Worm (Caenorhabditis elegans) whole organism, L4 larva: Measurements from ENCODE around the gene C08F8.3.
A peak's percentile ranks its signal among the peaks of the same experiment; 100 is the strongest.
"Not testable (repeated sequence)": the region's sequence is repeated elsewhere in the genome, so short reads cannot be mapped to it uniquely, and the experiment has no call there.

Experiments
- D1046.2 ChIP-seq: fragments of 200-800 bp; sonication (Bioruptor generic); IDR thresholded peaks from 2 replicates; pipeline ENCODE4 v1.3.6; 2022; ENCODE audit warnings: missing genetic modification characterization, missing compliant biosample characterization
- F10B5.3 ChIP-seq: sonication (generic microtip); optimal IDR thresholded peaks from 2 replicates; lab custom pipeline; 2016; ENCODE audit warnings: mild to moderate bottlenecking, missing genetic modification characterization, missing compliant biosample characterization
- F26F4.8 ChIP-seq: fragments of 200-800 bp; sonication (Bioruptor generic); conservative IDR thresholded peaks from 2 replicates; pipeline ENCODE4 v1.3.6; 2022; ENCODE audit warnings: missing genetic modification characterization, missing compliant biosample characterization
- F37D6.2 ChIP-seq: sonication (generic microtip); optimal IDR thresholded peaks from 2 replicates; lab custom pipeline; 2016; ENCODE audit warnings: mild to moderate bottlenecking, missing genetic modification characterization, missing compliant biosample characterization
- F49E8.2 ChIP-seq: sonication (generic microtip); optimal IDR thresholded peaks from 2 replicates; lab custom pipeline; 2016; ENCODE audit warnings: missing compliant biosample characterization, mild to moderate bottlenecking, missing genetic modification characterization, borderline replicate concordance
- ZK337.2 ChIP-seq: fragments of 200-800 bp; sonication (Bioruptor generic); IDR thresholded peaks from 2 replicates; pipeline ENCODE4 v1.3.6; 2022; ENCODE audit warnings: missing genetic modification reagents, missing genetic modification characterization, missing compliant biosample characterization
- ZK546.5 ChIP-seq, 2 experiments: sonication (generic microtip); optimal IDR thresholded peaks; 2 replicates each; lab custom pipeline; 2017; ENCODE audit warnings: missing biosample characterization in 2 of 2, missing genetic modification characterization in 2 of 2
- aly-2 ChIP-seq: sonication (generic microtip); optimal IDR thresholded peaks from 2 replicates; lab custom pipeline; 2018; ENCODE audit warnings: missing biosample characterization, missing genetic modification characterization
- ama-1 ChIP-seq: fragments of 150-350 bp; optimal IDR thresholded peaks from 2 replicates; lab custom pipeline; 2014; ENCODE audit warnings: inconsistent platforms, mixed read lengths
- ceh-62 ChIP-seq: sonication (generic microtip); optimal IDR thresholded peaks from 2 replicates; lab custom pipeline; 2017; ENCODE audit warnings: missing biosample characterization, missing genetic modification characterization
- ceh-82 ChIP-seq: sonication (generic microtip); optimal IDR thresholded peaks from 2 replicates; lab custom pipeline; 2017; ENCODE audit warnings: missing biosample characterization, missing genetic modification characterization
- ces-1 ChIP-seq: fragments of 150-350 bp; sonication (generic microtip); optimal IDR thresholded peaks from 4 replicates; lab custom pipeline; 2014; ENCODE audit warnings: missing biosample characterization, missing genetic modification reagents, missing genetic modification characterization
- ctbp-1 ChIP-seq: fragments of 200-800 bp; sonication (Bioruptor generic); IDR thresholded peaks from 2 replicates; pipeline ENCODE4 v1.3.6; 2022; ENCODE audit warnings: missing genetic modification reagents, missing genetic modification characterization, missing compliant biosample characterization
- daf-16 ChIP-seq, 3 experiments: sonication (generic microtip); optimal IDR thresholded peaks; 2 replicates each; lab custom pipeline; 2016 to 2017; ENCODE audit warnings: missing genetic modification characterization in 3 of 3, missing genetic modification reagents in 3 of 3, mild to moderate bottlenecking in 2 of 3, missing compliant biosample characterization in 2 of 3, missing biosample characterization in 1 of 3, moderate library complexity in 1 of 3
- daf-19 ChIP-seq: fragments of 200-800 bp; sonication (Bioruptor generic); conservative IDR thresholded peaks from 2 replicates; pipeline ENCODE4 v1.3.6; 2022; ENCODE audit warnings: missing genetic modification characterization, missing compliant biosample characterization
- dmd-6 ChIP-seq: fragments of 200-800 bp; sonication (Bioruptor generic); IDR thresholded peaks from 2 replicates; pipeline ENCODE4 v1.3.6; 2022; ENCODE audit warnings: missing genetic modification reagents, missing genetic modification characterization, missing compliant biosample characterization
- dmd-8 ChIP-seq: fragments of 200-800 bp; sonication (Bioruptor generic); IDR thresholded peaks from 2 replicates; pipeline ENCODE4 v1.3.6; 2022; ENCODE audit warnings: missing genetic modification characterization, missing compliant biosample characterization
- dmd-9 ChIP-seq: fragments of 200-800 bp; sonication (Bioruptor generic); IDR thresholded peaks from 2 replicates; pipeline ENCODE4 v1.3.6; 2022; ENCODE audit warnings: missing genetic modification reagents, missing genetic modification characterization, missing compliant biosample characterization
- duxl-1 ChIP-seq: sonication (generic microtip); optimal IDR thresholded peaks from 2 replicates; lab custom pipeline; 2016; ENCODE audit warnings: mild to moderate bottlenecking, missing genetic modification characterization, moderate library complexity, missing compliant biosample characterization; ENCODE audit not compliant: poor library complexity
- egl-27 ChIP-seq: sonication (generic microtip); optimal IDR thresholded peaks from 3 replicates; lab custom pipeline; 2017; ENCODE audit warnings: missing biosample characterization, missing genetic modification reagents, missing genetic modification characterization
- egl-43 ChIP-seq: fragments of 200-800 bp; sonication (Bioruptor generic); IDR thresholded peaks from 2 replicates; pipeline ENCODE4 v1.3.6; 2022; ENCODE audit warnings: missing genetic modification reagents, missing genetic modification characterization, missing compliant biosample characterization
- fos-1 ChIP-seq: fragments of 150-350 bp; optimal IDR thresholded peaks from 2 replicates; lab custom pipeline; 2014; ENCODE audit warnings: missing biosample characterization, missing genetic modification characterization
- gei-8 ChIP-seq: fragments of 200-800 bp; sonication (Bioruptor generic); optimal IDR thresholded peaks from 2 replicates; lab custom pipeline; 2018; ENCODE audit warnings: mild to moderate bottlenecking, missing genetic modification characterization, missing compliant biosample characterization
- hmg-1.1 ChIP-seq: fragments of 200-800 bp; sonication (Bioruptor generic); IDR thresholded peaks from 2 replicates; pipeline ENCODE4 v1.3.6; 2022; ENCODE audit warnings: missing genetic modification reagents, missing genetic modification characterization, missing compliant biosample characterization
- jun-1 ChIP-seq: fragments of 150-350 bp; optimal IDR thresholded peaks from 2 replicates; lab custom pipeline; 2014; ENCODE audit warnings: missing biosample characterization, missing genetic modification reagents, missing genetic modification characterization
- lim-7 ChIP-seq: fragments of 200-800 bp; sonication (Bioruptor generic); IDR thresholded peaks from 2 replicates; pipeline ENCODE4 v1.3.6; 2022; ENCODE audit warnings: missing genetic modification characterization, missing compliant biosample characterization
- lin-1 ChIP-seq: fragments of 200-800 bp; sonication (Bioruptor generic); IDR thresholded peaks from 2 replicates; pipeline ENCODE4 v1.3.6; 2022; ENCODE audit warnings: missing genetic modification reagents, missing genetic modification characterization, missing compliant biosample characterization
- lin-13 ChIP-seq: fragments of 150-350 bp; optimal IDR thresholded peaks from 2 replicates; lab custom pipeline; 2014; ENCODE audit warnings: missing biosample characterization, missing genetic modification reagents, missing genetic modification characterization
- lin-29 ChIP-seq: fragments of 200-800 bp; sonication (Bioruptor generic); IDR thresholded peaks from 2 replicates; pipeline ENCODE4 v1.3.6; 2022; ENCODE audit warnings: missing genetic modification reagents, missing genetic modification characterization, missing compliant biosample characterization
- lin-38 ChIP-seq: fragments of 200-800 bp; sonication (Bioruptor generic); IDR thresholded peaks from 2 replicates; pipeline ENCODE4 v1.3.6; 2022; ENCODE audit warnings: missing genetic modification reagents, missing genetic modification characterization, missing compliant biosample characterization
- madf-9 ChIP-seq: fragments of 200-800 bp; sonication (Bioruptor generic); conservative IDR thresholded peaks from 2 replicates; pipeline ENCODE4 v1.3.6; 2022; ENCODE audit warnings: missing genetic modification reagents, missing genetic modification characterization, missing compliant biosample characterization
- mdl-1 ChIP-seq, 2 experiments: fragments of 150-350 bp in 1 of 2; sonication (generic microtip) in 1 of 2; optimal IDR thresholded peaks; 2 replicates each; lab custom pipeline; 2014 to 2017; ENCODE audit warnings: missing biosample characterization in 2 of 2, missing genetic modification characterization in 2 of 2
- mep-1 ChIP-seq: fragments of 150-350 bp; sonication (generic microtip); optimal IDR thresholded peaks from 3 replicates; lab custom pipeline; 2014; ENCODE audit warnings: missing biosample characterization, missing genetic modification characterization
- nhr-10 ChIP-seq: fragments of 150-350 bp; optimal IDR thresholded peaks from 2 replicates; lab custom pipeline; 2014; ENCODE audit warnings: missing biosample characterization, missing genetic modification characterization
- nhr-102 ChIP-seq: sonication (generic microtip); optimal IDR thresholded peaks from 2 replicates; lab custom pipeline; 2016; ENCODE audit warnings: mild to moderate bottlenecking, missing genetic modification characterization, moderate library complexity, missing compliant biosample characterization
- nhr-28 ChIP-seq: fragments of 150-350 bp; optimal IDR thresholded peaks from 2 replicates; lab custom pipeline; 2014; ENCODE audit warnings: missing biosample characterization, missing genetic modification characterization
- nhr-76 ChIP-seq: fragments of 150-350 bp; optimal IDR thresholded peaks from 2 replicates; lab custom pipeline; 2014; ENCODE audit warnings: missing biosample characterization, missing genetic modification characterization
- pha-4 ChIP-seq, 2 experiments: fragments of 150-350 bp in 1 of 2; fragments of 200-800 bp in 1 of 2; sonication (Bioruptor generic) in 1 of 2; IDR thresholded peaks in 1 of 2; optimal IDR thresholded peaks in 1 of 2; 2 replicates each; pipeline versions ENCODE4 v1.3.6 to Lab custom; 2014 to 2022; ENCODE audit warnings: missing genetic modification characterization in 2 of 2, missing genetic modification reagents in 2 of 2, missing biosample characterization in 1 of 2, missing compliant biosample characterization in 1 of 2
- pqm-1 ChIP-seq: sonication (generic microtip); optimal IDR thresholded peaks from 2 replicates; lab custom pipeline; 2017; ENCODE audit warnings: missing biosample characterization, missing genetic modification characterization
- saeg-2 ChIP-seq: fragments of 200-800 bp; sonication (Bioruptor generic); IDR thresholded peaks from 2 replicates; pipeline ENCODE4 v1.3.6; 2022; ENCODE audit warnings: missing genetic modification reagents, missing genetic modification characterization, missing compliant biosample characterization
- sdz-12 ChIP-seq: fragments of 200-800 bp; sonication (Bioruptor generic); optimal IDR thresholded peaks from 2 replicates; lab custom pipeline; 2018; ENCODE audit warnings: mild to moderate bottlenecking, missing genetic modification characterization, missing compliant biosample characterization
- snpc-1.2 ChIP-seq: fragments of 200-800 bp; sonication (Bioruptor generic); IDR thresholded peaks from 2 replicates; pipeline ENCODE4 v1.3.6; 2022; ENCODE audit warnings: missing genetic modification reagents, missing genetic modification characterization, missing compliant biosample characterization
- tra-1 ChIP-seq: fragments of 200-800 bp; sonication (Bioruptor generic); IDR thresholded peaks from 2 replicates; pipeline ENCODE4 v1.3.6; 2022; ENCODE audit warnings: missing genetic modification reagents, missing genetic modification characterization, missing compliant biosample characterization
- unc-39 ChIP-seq: sonication (generic microtip); optimal IDR thresholded peaks from 2 replicates; lab custom pipeline; 2017; ENCODE audit warnings: missing biosample characterization, missing genetic modification characterization
- zfp-3 ChIP-seq: fragments of 200-800 bp; sonication (Bioruptor generic); conservative IDR thresholded peaks from 2 replicates; pipeline ENCODE4 v1.3.6; 2022; ENCODE audit warnings: missing genetic modification reagents, missing genetic modification characterization, missing compliant biosample characterization

C08F8.3 gene

ce11 chrIV:11154425-11155114 is at the start of gene C08F8.3:
TSS of gene C08F8.3 (plus strand) at chrIV:11155044.
- TF ChIP-seq pha-4 (GFP tag; IDR thresholded peaks at IDR 0.05; lab: Robert Waterston, UW); pha-4 (tag; optimal IDR thresholded peaks at IDR 0.05; lab: Kevin White, UChicago); hmg-1.1 (GFP tag; lab: Robert Waterston, UW); dmd-9 (GFP tag; lab: Robert Waterston, UW): not testable (repeated sequence)

- TF ChIP-seq pqm-1 (no peak), aly-2 (tag; lab: Kevin White, UChicago) (no peak), nhr-28 (no peak), dmd-6 (GFP tag; lab: Robert Waterston, UW) (no peak), ces-1 (no peak), dmd-8 (GFP tag; lab: Robert Waterston, UW) (no peak), F26F4.8 (GFP tag; lab: Robert Waterston, UW) (no peak), mdl-1 (tag; optimal IDR thresholded peaks at IDR 0.05; lab: Kevin White, UChicago) (no peak), sdz-12 (GFP tag; lab: Kevin White, UChicago) (no peak), F37D6.2 (tag; lab: Kevin White, UChicago) (no peak), fos-1 (tag; lab: Kevin White, UChicago) (no peak), mep-1 (tag; lab: Kevin White, UChicago) (no peak), ZK337.2 (GFP tag; lab: Robert Waterston, UW) (no peak), duxl-1 (tag; lab: Kevin White, UChicago) (no peak)
Observed at ce11 chrIV:11105724-11106123, 49.1 kb upstream of the C08F8.3 start, which contains the start of gene srlf-24. TSS of gene srlf-24 (minus strand) at chrIV:11105824.

ce11 chrIV:11109771-11110170 is 45.1 kb upstream of the C08F8.3 start, which contains the start of gene pigk-1:
TSS of gene pigk-1 (minus strand) at chrIV:11110018.
- TF ChIP-seq lin-1 (GFP tag; lab: Robert Waterston, UW): no peak
- TF ChIP-seq F49E8.2 (tag; lab: Kevin White, UChicago): peak; percentile 58
- TF ChIP-seq unc-39 (tag; lab: Kevin White, UChicago): no peak
- TF ChIP-seq egl-43: 0 out of 2 replicates have a peak, but pooled peaks have one; percentile 18
- TF ChIP-seq snpc-1.2 (GFP tag; lab: Robert Waterston, UW): peak; percentile 62; the same call in 1 of the 2 replicates
- no peak for TF ChIP-seq lim-7
- TF ChIP-seq F10B5.3 (tag; lab: Kevin White, UChicago): no peak
- peak; percentile 12; the same call in 1 of the 2 replicates for TF ChIP-seq ctbp-1 (GFP tag; lab: Robert Waterston, UW)
- 0 out of 2 replicates have a peak, but pooled peaks have one; percentile 17 for TF ChIP-seq madf-9 (GFP tag; lab: Robert Waterston, UW)
- 0 out of 2 replicates have a peak, but pooled peaks have one; percentile 15 for TF ChIP-seq hmg-1.1 (GFP tag; lab: Robert Waterston, UW)
- TF ChIP-seq pha-4 (GFP tag; IDR thresholded peaks at IDR 0.05; lab: Robert Waterston, UW): peak; percentile 54; the same call in 1 of the 2 replicates
- no peak for TF ChIP-seq pha-4 (tag; optimal IDR thresholded peaks at IDR 0.05; lab: Kevin White, UChicago)
- TF ChIP-seq ceh-82 (tag; lab: Kevin White, UChicago): no peak
- TF ChIP-seq nhr-10 (tag; lab: Kevin White, UChicago): no peak
- TF ChIP-seq ama-1 (lab: Kevin White, UChicago): peak; percentile 65
- no peak for TF ChIP-seq lin-29 (GFP tag; lab: Robert Waterston, UW)
- no peak for TF ChIP-seq lin-13 (GFP tag; lab: Kevin White, UChicago)
- no peak for TF ChIP-seq aly-2 (tag; lab: Kevin White, UChicago)
- TF ChIP-seq dmd-8 (GFP tag; lab: Robert Waterston, UW): 0 out of 2 replicates have a peak, but pooled peaks have one; percentile 46
- TF ChIP-seq daf-19: 0 out of 2 replicates have a peak, but pooled peaks have one; percentile 41
- no peak for TF ChIP-seq jun-1 (tag; lab: Kevin White, UChicago)
- no peak for TF ChIP-seq gei-8 (GFP tag; lab: Kevin White, UChicago)
- no peak for TF ChIP-seq daf-16 (GFP tag; optimal IDR thresholded peaks at IDR 0.05; lab: Kevin White, UChicago)
- no peak for TF ChIP-seq daf-16 (tag; optimal IDR thresholded peaks at IDR 0.05; lab: Kevin White, UChicago)
- no peak for TF ChIP-seq egl-27
- no peak for TF ChIP-seq ceh-62 (tag; lab: Kevin White, UChicago)
- no peak for TF ChIP-seq saeg-2 (GFP tag; lab: Robert Waterston, UW)
- no peak for TF ChIP-seq D1046.2 (GFP tag; lab: Robert Waterston, UW)
- TF ChIP-seq nhr-102 (tag; lab: Kevin White, UChicago): no peak
- TF ChIP-seq zfp-3: no peak
- TF ChIP-seq nhr-76: no peak
- peak in 1 of 2 experiments; percentile 27 for TF ChIP-seq ZK546.5 (tag; optimal IDR thresholded peaks at IDR 0.05; lab: Kevin White, UChicago)
- TF ChIP-seq lin-38 (GFP tag; lab: Robert Waterston, UW): peak; percentile 52
- TF ChIP-seq tra-1 (GFP tag; lab: Robert Waterston, UW): no peak
